Worm (Caenorhabditis elegans) whole organism, late embryonic: ENCODE data around the gene pals-20.

Experiments
- F13H6.1 ChIP-seq: sonication (generic microtip); optimal IDR thresholded peaks from 2 replicates; lab custom pipeline; 2016; ENCODE audit warnings: missing genetic modification characterization, missing compliant biosample characterization
- Y22D7AL.16 ChIP-seq: sonication (generic microtip); optimal IDR thresholded peaks from 2 replicates; lab custom pipeline; 2016; ENCODE audit warnings: missing genetic modification characterization, missing compliant biosample characterization
- ceh-9 ChIP-seq: sonication (generic microtip); optimal IDR thresholded peaks from 2 replicates; lab custom pipeline; 2016; ENCODE audit warnings: mild to moderate bottlenecking, missing genetic modification characterization, inconsistent platforms, missing compliant biosample characterization
- che-1 ChIP-seq: sonication (generic microtip); optimal IDR thresholded peaks from 2 replicates; lab custom pipeline; 2016; ENCODE audit warnings: mild to moderate bottlenecking, missing genetic modification characterization, missing compliant biosample characterization
- fkh-10 ChIP-seq: fragments of 150-350 bp; optimal IDR thresholded peaks from 2 replicates; lab custom pipeline; 2014; ENCODE audit warnings: missing biosample characterization, missing genetic modification reagents, missing genetic modification characterization
- lin-11 ChIP-seq: fragments of 200-800 bp; sonication (Bioruptor generic); optimal IDR thresholded peaks from 2 replicates; lab custom pipeline; 2018; ENCODE audit warnings: mild to moderate bottlenecking, missing genetic modification characterization, missing compliant biosample characterization
- nfya-1 ChIP-seq: sonication (generic microtip); optimal IDR thresholded peaks from 2 replicates; lab custom pipeline; 2017; ENCODE audit warnings: missing genetic modification characterization, mild to moderate bottlenecking, missing compliant biosample characterization, antibody characterized with exemption, moderate library complexity
- rnt-1 ChIP-seq: sonication (generic microtip); optimal IDR thresholded peaks from 2 replicates; lab custom pipeline; 2016; ENCODE audit warnings: missing genetic modification characterization, missing compliant biosample characterization
- unc-86 ChIP-seq: sonication (generic microtip); optimal IDR thresholded peaks from 2 replicates; lab custom pipeline; 2016; ENCODE audit warnings: missing genetic modification characterization, missing compliant biosample characterization

ce11 chrIII:1347003-1347402, 41.1 kb downstream of the pals-20 start:
- TF ChIP-seq lin-11 (tag; lab: Kevin White, UChicago) (no peak), fkh-10 (no peak), rnt-1 (tag; lab: Kevin White, UChicago) (no peak), Y22D7AL.16 (no peak), F13H6.1 (tag; lab: Kevin White, UChicago) (no peak), unc-86 (no peak), nfya-1 (tag; lab: Kevin White, UChicago) (no peak), ceh-9 (tag; lab: Kevin White, UChicago) (no peak), che-1 (tag; lab: Kevin White, UChicago) (no peak)
